Fruit fly (Drosophila melanogaster) whole organism, wandering third instar larva: ENCODE data around the gene CG43800.

ENCODE experiments used
- Abd-B ChIP-seq: fragments of >200 bp; optimal IDR thresholded peaks from 2 replicates; lab custom pipeline; 2017; ENCODE audit warnings: missing biosample characterization, missing genetic modification characterization
- Hnf4 ChIP-seq: fragments of 200-800 bp; sonication (Bioruptor generic); optimal IDR thresholded peaks from 2 replicates; lab custom pipeline; 2016; ENCODE audit warnings: missing biosample characterization, mild to moderate bottlenecking, missing genetic modification characterization
- Jra ChIP-seq: sonication (Bioruptor generic); optimal IDR thresholded peaks from 2 replicates; lab custom pipeline; 2016; ENCODE audit warnings: missing biosample characterization, missing genetic modification characterization
- OdsH ChIP-seq: fragments of 200-800 bp; sonication (Bioruptor generic); optimal IDR thresholded peaks from 2 replicates; lab custom pipeline; 2016; ENCODE audit warnings: missing biosample characterization, mild to moderate bottlenecking, missing genetic modification characterization
- Sp1 ChIP-seq: fragments of 200-800 bp; sonication (Bioruptor generic); optimal IDR thresholded peaks from 3 replicates; lab custom pipeline; 2019; ENCODE audit warnings: missing biosample characterization, mild to moderate bottlenecking, missing genetic modification characterization, moderate library complexity
- Vsx2 ChIP-seq: fragments of 200-300, 225-300 bp; sonication (Bioruptor generic); optimal IDR thresholded peaks from 2 replicates; lab custom pipeline; 2018; ENCODE audit warnings: missing biosample characterization, missing genetic modification characterization; ENCODE audit not compliant: partially characterized antibody
- br ChIP-seq: fragments of 200-800 bp; sonication (Bioruptor generic); optimal IDR thresholded peaks from 2 replicates; lab custom pipeline; 2016; ENCODE audit warnings: missing biosample characterization, missing genetic modification characterization
- dmrt93B ChIP-seq: fragments of 200-800 bp; sonication (Bioruptor generic); optimal IDR thresholded peaks from 2 replicates; lab custom pipeline; 2018; ENCODE audit warnings: missing biosample characterization, mild to moderate bottlenecking, missing genetic modification characterization
- ey ChIP-seq: fragments of 200-800 bp; sonication (Bioruptor generic); optimal IDR thresholded peaks from 2 replicates; lab custom pipeline; 2016; ENCODE audit warnings: missing biosample characterization, missing genetic modification characterization
- h ChIP-seq: fragments of 200-800 bp; sonication (Bioruptor generic); optimal IDR thresholded peaks from 3 replicates; lab custom pipeline; 2016; ENCODE audit warnings: missing biosample characterization, mild to moderate bottlenecking, missing genetic modification characterization
- pan ChIP-seq: fragments of >200 bp; optimal IDR thresholded peaks from 2 replicates; lab custom pipeline; 2017
- rgr ChIP-seq: fragments of 200-800 bp; sonication (Bioruptor generic); optimal IDR thresholded peaks from 3 replicates; lab custom pipeline; 2016; ENCODE audit warnings: missing biosample characterization, mild to moderate bottlenecking, missing genetic modification characterization

- TF ChIP-seq rgr (GFP tag; lab: Kevin White, UChicago), result peak; percentile 92
- peak; percentile 98 for TF ChIP-seq Vsx2 (GFP tag; lab: Kevin White, UChicago)
- peak; percentile 84 for TF ChIP-seq dmrt93B (GFP tag; lab: Kevin White, UChicago)
- peak; percentile 82 for TF ChIP-seq OdsH
- TF ChIP-seq Sp1, result peak; percentile 72
- TF ChIP-seq h (GFP tag; lab: Kevin White, UChicago), result peak; percentile 93
- TF ChIP-seq pan (lab: Kevin White, UChicago), result no peak
- peak; percentile 91 for TF ChIP-seq ey (GFP tag; lab: Kevin White, UChicago)
- peak; percentile 92 for TF ChIP-seq Jra (GFP tag; lab: Kevin White, UChicago)
- peak; percentile 93 for TF ChIP-seq Hnf4 (GFP tag; lab: Kevin White, UChicago)
- no peak for TF ChIP-seq Abd-B (GFP tag; lab: Kevin White, UChicago)
- TF ChIP-seq br, result peak; percentile 90
Observed at dm6 chr2L:7194351-7195037, 38.1 kb downstream of the CG43800 start, which contains the start of gene CG4497.
